Worm (Caenorhabditis elegans) whole organism, mixed stage, embryonic: Measurements from ENCODE around the gene str-83.

Experiments used
- bed-3 ChIP-seq: fragments of 200-800 bp; sonication (Bioruptor generic); optimal IDR thresholded peaks from 3 replicates; lab custom pipeline; 2018; ENCODE audit warnings: mild to moderate bottlenecking, missing genetic modification characterization, moderate library complexity, missing compliant biosample characterization
- elt-1 ChIP-seq: sonication (generic microtip); optimal IDR thresholded peaks from 2 replicates; lab custom pipeline; 2017; ENCODE audit warnings: missing genetic modification characterization, mild to moderate bottlenecking, missing compliant biosample characterization, antibody characterized with exemption, moderate library complexity, borderline replicate concordance; ENCODE audit not compliant: insufficient read depth
- elt-3 ChIP-seq: fragments of 150-350 bp; optimal IDR thresholded peaks from 2 replicates; lab custom pipeline; 2014; ENCODE audit warnings: missing biosample characterization, missing genetic modification characterization
- ham-2 ChIP-seq: fragments of 200-800 bp; sonication (Bioruptor generic); optimal IDR thresholded peaks from 2 replicates; lab custom pipeline; 2018; ENCODE audit warnings: mild to moderate bottlenecking, missing genetic modification characterization, missing compliant biosample characterization
- pha-4 ChIP-seq: fragments of 150-350 bp; optimal IDR thresholded peaks from 2 replicates; lab custom pipeline; 2018; ENCODE audit warnings: missing biosample characterization, missing genetic modification reagents, missing genetic modification characterization
- snpc-4 ChIP-seq: fragments of 150-350 bp; optimal IDR thresholded peaks from 2 replicates; lab custom pipeline; 2014; ENCODE audit warnings: missing biosample characterization, missing genetic modification characterization
- unc-39 ChIP-seq: fragments of 150-350 bp; optimal IDR thresholded peaks from 2 replicates; lab custom pipeline; 2014; ENCODE audit warnings: missing biosample characterization, missing genetic modification characterization
- unc-62 ChIP-seq: fragments of 150-350 bp; optimal IDR thresholded peaks from 2 replicates; lab custom pipeline; 2014; ENCODE audit warnings: missing biosample characterization, missing genetic modification reagents, missing genetic modification characterization

ce11 chrV:3994048-3994447, 17.0 kb downstream of the str-83 start, which contains the start of gene K09D9.9:
- TF ChIP-seq unc-62 (no peak), elt-3 (no peak), snpc-4 (tag; lab: Kevin White, UChicago) (no peak), elt-1 (tag; lab: Kevin White, UChicago) (no peak), ham-2 (GFP tag; lab: Kevin White, UChicago) (no peak), unc-39 (tag; lab: Kevin White, UChicago) (no peak), pha-4 (tag; lab: Kevin White, UChicago) (no peak), bed-3 (GFP tag; lab: Kevin White, UChicago) (no peak)
